Worm (Caenorhabditis elegans) whole organism, L1 larva: ENCODE results near the gene csp-2.
"Not testable (repeated sequence)": the region's sequence is repeated elsewhere in the genome, so short reads cannot be mapped to it uniquely, and the experiment has no call there.

Source experiments
- F16B12.6 ChIP-seq: fragments of 150-350 bp; optimal IDR thresholded peaks from 2 replicates; lab custom pipeline; 2014; ENCODE audit warnings: missing biosample characterization, missing genetic modification characterization
- aha-1 ChIP-seq: fragments of 150-350 bp; optimal IDR thresholded peaks from 2 replicates; lab custom pipeline; 2014; ENCODE audit warnings: missing biosample characterization, missing genetic modification characterization
- ceh-63 ChIP-seq: fragments of 200-800 bp; sonication (Bioruptor generic); optimal IDR thresholded peaks from 2 replicates; lab custom pipeline; 2018; ENCODE audit warnings: mild to moderate bottlenecking, missing genetic modification characterization, missing compliant biosample characterization
- ceh-8 ChIP-seq: fragments of 200-800 bp; sonication (Bioruptor generic); optimal IDR thresholded peaks from 2 replicates; lab custom pipeline; 2018; ENCODE audit warnings: mild to moderate bottlenecking, missing genetic modification characterization, moderate library complexity, missing compliant biosample characterization
- ceh-82 ChIP-seq, 3 experiments: fragments of 150-350 bp in 1 of 3; sonication (generic microtip) in 2 of 3; optimal IDR thresholded peaks; 2 replicates each; lab custom pipeline; 2014 to 2017; ENCODE audit warnings: missing biosample characterization in 3 of 3, missing genetic modification characterization in 3 of 3
- ceh-88 ChIP-seq: fragments of 200-800 bp; sonication (Bioruptor generic); IDR thresholded peaks from 2 replicates; pipeline ENCODE4 v1.3.6; 2022; ENCODE audit warnings: missing genetic modification characterization, missing compliant biosample characterization
- ces-1 ChIP-seq: fragments of 150-350 bp; optimal IDR thresholded peaks from 2 replicates; lab custom pipeline; 2014; ENCODE audit warnings: missing biosample characterization, missing genetic modification reagents, missing genetic modification characterization
- dsc-1 ChIP-seq: sonication (generic microtip); optimal IDR thresholded peaks from 2 replicates; lab custom pipeline; 2016; ENCODE audit warnings: mild to moderate bottlenecking, missing genetic modification characterization, missing compliant biosample characterization
- efl-3 ChIP-seq: fragments of 200-800 bp; sonication (Bioruptor generic); optimal IDR thresholded peaks from 2 replicates; lab custom pipeline; 2018; ENCODE audit warnings: mild to moderate bottlenecking, missing genetic modification characterization, missing compliant biosample characterization
- egl-27 ChIP-seq, 2 experiments: fragments of 150-350 bp in 1 of 2; sonication (generic microtip); optimal IDR thresholded peaks; 3 replicates each; lab custom pipeline; 2017 to 2018; ENCODE audit warnings: missing biosample characterization in 2 of 2, missing genetic modification characterization in 2 of 2, missing genetic modification reagents in 2 of 2
- elt-2 ChIP-seq: sonication (generic microtip); optimal IDR thresholded peaks from 2 replicates; lab custom pipeline; 2016; ENCODE audit warnings: missing genetic modification characterization, mild to moderate bottlenecking, inconsistent platforms, missing compliant biosample characterization, missing genetic modification reagents
- elt-3 ChIP-seq, 6 experiments: fragments of 150-350 bp in 1 of 6; sonication (generic microtip); optimal IDR thresholded peaks; 2 replicates each; lab custom pipeline; 2017 to 2018; ENCODE audit warnings: missing biosample characterization in 6 of 6, missing genetic modification characterization in 6 of 6, inconsistent platforms in 1 of 6
- ets-5 ChIP-seq: fragments of 200-800 bp; sonication (Bioruptor generic); IDR thresholded peaks from 2 replicates; pipeline ENCODE4 v1.3.6; 2022; ENCODE audit warnings: missing genetic modification characterization, missing compliant biosample characterization
- fkh-10 ChIP-seq: sonication (generic microtip); optimal IDR thresholded peaks from 2 replicates; lab custom pipeline; 2017; ENCODE audit warnings: missing biosample characterization, missing genetic modification reagents, missing genetic modification characterization
- fos-1 ChIP-seq: fragments of 150-350 bp; optimal IDR thresholded peaks from 2 replicates; lab custom pipeline; 2014; ENCODE audit warnings: missing biosample characterization, missing genetic modification characterization
- grh-1 ChIP-seq: fragments of 200-800 bp; sonication (Bioruptor generic); IDR thresholded peaks from 2 replicates; pipeline ENCODE4 v1.3.6; 2022; ENCODE audit warnings: missing genetic modification reagents, missing genetic modification characterization, missing compliant biosample characterization
- hlh-4 ChIP-seq: sonication (generic microtip); optimal IDR thresholded peaks from 2 replicates; lab custom pipeline; 2016; ENCODE audit warnings: mild to moderate bottlenecking, missing genetic modification characterization, missing compliant biosample characterization
- hpl-2 ChIP-seq: fragments of 150-350 bp; optimal IDR thresholded peaks from 2 replicates; lab custom pipeline; 2014; ENCODE audit warnings: missing biosample characterization, missing genetic modification reagents, missing genetic modification characterization
- irx-1 ChIP-seq: sonication (generic microtip); optimal IDR thresholded peaks from 2 replicates; lab custom pipeline; 2016; ENCODE audit warnings: missing genetic modification characterization, missing compliant biosample characterization
- isw-1 ChIP-seq: fragments of 200-800 bp; sonication (Bioruptor generic); IDR thresholded peaks from 2 replicates; pipeline ENCODE4 v1.3.6; 2022; ENCODE audit warnings: missing genetic modification characterization, missing compliant biosample characterization
- lin-14 ChIP-seq: fragments of 200-800 bp; sonication (Bioruptor generic); optimal IDR thresholded peaks from 2 replicates; lab custom pipeline; 2018; ENCODE audit warnings: mild to moderate bottlenecking, missing genetic modification characterization, moderate library complexity, missing compliant biosample characterization
- lin-35 ChIP-seq, 2 experiments: fragments of 150-350 bp; optimal IDR thresholded peaks; 2 replicates each; lab custom pipeline; 2014; ENCODE audit warnings: missing biosample characterization in 2 of 2, missing genetic modification characterization in 2 of 2, missing genetic modification reagents in 2 of 2
- lin-39 ChIP-seq: fragments of 150-350 bp; optimal IDR thresholded peaks from 2 replicates; lab custom pipeline; 2014; ENCODE audit warnings: missing biosample characterization, missing genetic modification reagents, missing genetic modification characterization
- lir-3 ChIP-seq: sonication (generic microtip); optimal IDR thresholded peaks from 2 replicates; lab custom pipeline; 2016; ENCODE audit warnings: mild to moderate bottlenecking, missing genetic modification characterization, moderate library complexity, missing compliant biosample characterization; ENCODE audit not compliant: poor library complexity
- mab-9 ChIP-seq: fragments of 200-800 bp; sonication (Bioruptor generic); IDR thresholded peaks from 2 replicates; pipeline ENCODE4 v1.3.6; 2022; ENCODE audit warnings: missing genetic modification reagents, missing genetic modification characterization, missing compliant biosample characterization
- mef-2 ChIP-seq: fragments of 150-350 bp; optimal IDR thresholded peaks from 2 replicates; lab custom pipeline; 2014; ENCODE audit warnings: missing biosample characterization, missing genetic modification characterization
- mep-1 ChIP-seq: fragments of 150-350 bp; optimal IDR thresholded peaks from 2 replicates; lab custom pipeline; 2014; ENCODE audit warnings: missing biosample characterization, missing genetic modification characterization
- nhr-11 ChIP-seq: fragments of 150-350 bp; optimal IDR thresholded peaks from 2 replicates; lab custom pipeline; 2014; ENCODE audit warnings: missing biosample characterization, missing genetic modification characterization
- nhr-12 ChIP-seq: sonication (generic microtip); optimal IDR thresholded peaks from 2 replicates; lab custom pipeline; 2017; ENCODE audit warnings: missing biosample characterization, missing genetic modification characterization
- nhr-20 ChIP-seq: sonication (generic microtip); optimal IDR thresholded peaks from 2 replicates; lab custom pipeline; 2016; ENCODE audit warnings: mild to moderate bottlenecking, missing genetic modification characterization, missing compliant biosample characterization
- nhr-28 ChIP-seq: fragments of 150-350 bp; optimal IDR thresholded peaks from 2 replicates; lab custom pipeline; 2014; ENCODE audit warnings: missing biosample characterization, missing genetic modification characterization
- nhr-71 ChIP-seq: sonication (generic microtip); optimal IDR thresholded peaks from 2 replicates; lab custom pipeline; 2016; ENCODE audit warnings: mild to moderate bottlenecking, missing genetic modification characterization, moderate library complexity, missing compliant biosample characterization
- nhr-76 ChIP-seq: sonication (generic microtip); optimal IDR thresholded peaks from 2 replicates; lab custom pipeline; 2017; ENCODE audit warnings: missing biosample characterization, missing genetic modification characterization
- nhr-77 ChIP-seq: fragments of 150-350 bp; optimal IDR thresholded peaks from 2 replicates; lab custom pipeline; 2014; ENCODE audit warnings: missing biosample characterization, missing genetic modification characterization
- nhr-84 ChIP-seq: sonication (generic microtip); optimal IDR thresholded peaks from 2 replicates; lab custom pipeline; 2017; ENCODE audit warnings: missing biosample characterization, missing genetic modification characterization
- nhr-85 ChIP-seq: sonication (generic microtip); peaks from one replicate; lab custom pipeline; 2016; ENCODE audit warnings: missing genetic modification characterization, inconsistent platforms, missing compliant biosample characterization
- nhr-90 ChIP-seq: sonication (generic microtip); optimal IDR thresholded peaks from 2 replicates; lab custom pipeline; 2016; ENCODE audit warnings: mild to moderate bottlenecking, missing genetic modification characterization, missing compliant biosample characterization; ENCODE audit not compliant: poor library complexity
- pag-3 ChIP-seq: sonication (generic microtip); optimal IDR thresholded peaks from 2 replicates; lab custom pipeline; 2017; ENCODE audit warnings: missing genetic modification characterization, mild to moderate bottlenecking, missing compliant biosample characterization, antibody characterized with exemption, borderline replicate concordance; ENCODE audit not compliant: insufficient read depth
- pqm-1 ChIP-seq: sonication (generic microtip); optimal IDR thresholded peaks from 3 replicates; lab custom pipeline; 2017; ENCODE audit warnings: missing biosample characterization, missing genetic modification characterization
- rnt-1 ChIP-seq: sonication (generic microtip); optimal IDR thresholded peaks from 2 replicates; lab custom pipeline; 2016; ENCODE audit warnings: mild to moderate bottlenecking, missing genetic modification characterization, moderate library complexity, missing compliant biosample characterization
- snu-23 ChIP-seq: sonication (generic microtip); optimal IDR thresholded peaks from 2 replicates; lab custom pipeline; 2016; ENCODE audit warnings: missing genetic modification characterization, missing compliant biosample characterization
- sox-4 ChIP-seq: sonication (generic microtip); optimal IDR thresholded peaks from 2 replicates; lab custom pipeline; 2016; ENCODE audit warnings: missing genetic modification characterization, missing compliant biosample characterization
- sptf-1 ChIP-seq: fragments of 150-350 bp; optimal IDR thresholded peaks from 2 replicates; lab custom pipeline; 2014; ENCODE audit warnings: missing biosample characterization, missing genetic modification characterization
- sup-37 ChIP-seq: fragments of 200-800 bp; sonication (Bioruptor generic); optimal IDR thresholded peaks from 2 replicates; lab custom pipeline; 2018; ENCODE audit warnings: mild to moderate bottlenecking, missing genetic modification characterization, missing compliant biosample characterization
- tlp-1 ChIP-seq: fragments of 150-350 bp; optimal IDR thresholded peaks from 2 replicates; lab custom pipeline; 2014; ENCODE audit warnings: missing biosample characterization, missing genetic modification characterization
- unc-30 ChIP-seq: sonication (generic microtip); optimal IDR thresholded peaks from 2 replicates; lab custom pipeline; 2017; ENCODE audit warnings: missing biosample characterization, missing genetic modification characterization
- unc-62 ChIP-seq: fragments of 150-350 bp; optimal IDR thresholded peaks from 2 replicates; lab custom pipeline; 2014; ENCODE audit warnings: missing biosample characterization, missing genetic modification reagents, missing genetic modification characterization
- xbp-1 ChIP-seq: sonication (generic microtip); optimal IDR thresholded peaks from 2 replicates; lab custom pipeline; 2016; ENCODE audit warnings: missing genetic modification characterization, missing compliant biosample characterization
- zip-4 ChIP-seq: fragments of 200-800 bp; sonication (Bioruptor generic); optimal IDR thresholded peaks from 2 replicates; lab custom pipeline; 2018; ENCODE audit warnings: mild to moderate bottlenecking, missing genetic modification characterization, moderate library complexity, missing compliant biosample characterization
- ztf-4 ChIP-seq: fragments of 150-350 bp; optimal IDR thresholded peaks from 2 replicates; lab custom pipeline; 2014; ENCODE audit warnings: missing biosample characterization, missing genetic modification characterization

Gene csp-2

DNA sequence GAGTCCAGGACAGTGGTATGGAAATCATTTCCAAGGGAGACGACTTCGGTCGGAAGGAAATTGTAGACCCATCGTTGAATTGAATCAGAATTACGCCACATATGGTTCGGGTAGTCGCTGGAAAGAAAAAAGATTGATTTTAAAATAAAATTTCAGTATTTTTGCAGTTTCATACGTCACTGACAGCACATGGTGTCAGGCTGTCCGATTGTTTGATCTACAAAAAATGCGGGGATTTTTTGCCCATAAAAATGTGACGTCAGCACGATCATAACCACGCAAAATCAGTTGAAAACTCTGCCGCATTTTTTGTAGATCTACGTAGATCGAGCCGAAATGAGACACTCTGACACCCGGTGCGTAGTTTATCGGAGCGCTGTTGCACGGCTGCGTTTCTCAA lies 9.8 kb downstream of the csp-2 start, which contains the start of gene Y73B6BL.12:
Y73B6BL.12 (minus strand) TSS at position 101 of the 400 bp plus-strand sequence.
- not testable (repeated sequence) for TF ChIP-seq pag-3 (tag; lab: Kevin White, UChicago); elt-3 (tag; optimal IDR thresholded peaks at IDR 0.05; lab: Kevin White, UChicago); nhr-28 (tag; lab: Kevin White, UChicago)

- peak; percentile 100 for TF ChIP-seq rnt-1 (tag; lab: Kevin White, UChicago)
- no peak for TF ChIP-seq nhr-84 (tag; lab: Kevin White, UChicago)
- TF ChIP-seq lin-39 (tag; lab: Kevin White, UChicago), result peak; percentile 93
- TF ChIP-seq ceh-82 (tag; optimal IDR thresholded peaks at IDR 0.05; lab: Kevin White, UChicago), result peak; percentile 88
- no peak for TF ChIP-seq egl-27 (tag; optimal IDR thresholded peaks at IDR 0.05; lab: Kevin White, UChicago)
- no peak for TF ChIP-seq nhr-28 (tag; lab: Kevin White, UChicago)
- TF ChIP-seq elt-2 (tag; lab: Kevin White, UChicago), result peak; percentile 88
- peak; percentile 85 for TF ChIP-seq ztf-4 (tag; lab: Kevin White, UChicago)
- no peak for TF ChIP-seq tlp-1 (tag; lab: Kevin White, UChicago)
- peak; percentile 88 for TF ChIP-seq fos-1 (tag; lab: Kevin White, UChicago)
- TF ChIP-seq grh-1 (GFP tag; lab: Robert Waterston, UW), result peak; percentile 81
- peak; percentile 85 for TF ChIP-seq zip-4 (GFP tag; lab: Kevin White, UChicago)
- no peak for TF ChIP-seq nhr-77
- TF ChIP-seq hpl-2 (GFP tag; lab: Kevin White, UChicago), result no peak
- no peak for TF ChIP-seq unc-62 (GFP tag; lab: Kevin White, UChicago)
- peak; percentile 97 for TF ChIP-seq ceh-8
- peak; percentile 96 for TF ChIP-seq sox-4 (tag; lab: Kevin White, UChicago)
- no peak for TF ChIP-seq sptf-1 (tag; lab: Kevin White, UChicago)
- TF ChIP-seq lin-35 (GFP tag; optimal IDR thresholded peaks at IDR 0.05; lab: Kevin White, UChicago), result peak; percentile 99
- TF ChIP-seq hlh-4, result peak; percentile 79
- TF ChIP-seq nhr-20 (tag; lab: Kevin White, UChicago), result peak; percentile 95
- peak; percentile 97 for TF ChIP-seq dsc-1 (tag; lab: Kevin White, UChicago)
- TF ChIP-seq sup-37 (GFP tag; lab: Kevin White, UChicago), result peak; percentile 78
- peak; percentile 99 for TF ChIP-seq irx-1 (tag; lab: Kevin White, UChicago)
- TF ChIP-seq nhr-71 (tag; lab: Kevin White, UChicago), result peak; percentile 98
- TF ChIP-seq F16B12.6 (tag; lab: Kevin White, UChicago), result peak; percentile 49
- peak; percentile 78 for TF ChIP-seq aha-1
- TF ChIP-seq snu-23, result peak; percentile 95
- peak; percentile 93 for TF ChIP-seq mab-9 (GFP tag; lab: Robert Waterston, UW)
- TF ChIP-seq nhr-11 (tag; lab: Kevin White, UChicago), result peak; percentile 80
- TF ChIP-seq lin-14 (GFP tag; lab: Kevin White, UChicago), result peak; percentile 95
- TF ChIP-seq ces-1 (GFP tag; lab: Kevin White, UChicago), result no peak
- peak; percentile 98 for TF ChIP-seq nhr-85 (tag; lab: Kevin White, UChicago)
- peak; percentile 85 for TF ChIP-seq ceh-88 (GFP tag; lab: Robert Waterston, UW)
- TF ChIP-seq ets-5, result no peak
- TF ChIP-seq lir-3, result peak; percentile 98
- peak; percentile 94 for TF ChIP-seq xbp-1 (tag; lab: Kevin White, UChicago)
- TF ChIP-seq nhr-90, result peak; percentile 99
- no peak for TF ChIP-seq nhr-76 (tag; lab: Kevin White, UChicago)
- no peak for TF ChIP-seq pqm-1
- TF ChIP-seq isw-1 (GFP tag; lab: Robert Waterston, UW), result peak; percentile 94
- TF ChIP-seq nhr-12 (tag; lab: Kevin White, UChicago), result no peak
- TF ChIP-seq pag-3 (tag; lab: Kevin White, UChicago), result no peak
- peak; percentile 75 for TF ChIP-seq ceh-63 (GFP tag; lab: Kevin White, UChicago)
- TF ChIP-seq unc-30, result no peak
- peak; percentile 16 for TF ChIP-seq mef-2
- peak; percentile 87 for TF ChIP-seq efl-3 (GFP tag; lab: Kevin White, UChicago)
- peak; percentile 95 for TF ChIP-seq mep-1
- peak; percentile 51 for TF ChIP-seq fkh-10 (GFP tag; lab: Kevin White, UChicago)
These were observed 14.1 kb downstream of the csp-2 start, which contains the start of gene Y73B6BL.29 for ce11 chrIV:6321667-6322066. Gene Y73B6BL.29, plus strand, starts transcription at chrIV:6321929.
